Fruit fly (Drosophila melanogaster) whole organism, embryonic: ENCODE data around the gene gdl.

Experiments
- Ada2b ChIP-seq: fragments of 200-800 bp; sonication (Bioruptor generic); IDR thresholded peaks from 2 replicates; pipeline ENCODE4 v1.3.6; 2022; ENCODE audit warnings: missing biosample characterization, missing genetic modification characterization
- B-H2 ChIP-seq: fragments of 200-800 bp; sonication (Bioruptor generic); optimal IDR thresholded peaks from 2 replicates; lab custom pipeline; 2018; ENCODE audit warnings: missing biosample characterization, mild to moderate bottlenecking, missing genetic modification characterization
- CG10321 ChIP-seq: fragments of 200-800 bp; sonication (Bioruptor generic); IDR thresholded peaks from 2 replicates; pipeline ENCODE4 v1.3.6; 2022; ENCODE audit warnings: missing biosample characterization, missing genetic modification characterization
- CG12659 ChIP-seq: fragments of 200-800 bp; sonication (Bioruptor generic); optimal IDR thresholded peaks from 3 replicates; lab custom pipeline; 2017; ENCODE audit warnings: mild to moderate bottlenecking, missing biosample characterization, missing genetic modification reagents, missing genetic modification characterization
- CG14441 ChIP-seq: fragments of 200-800 bp; sonication (Bioruptor generic); IDR thresholded peaks from 2 replicates; pipeline ENCODE4 v1.3.6; 2022; ENCODE audit warnings: missing biosample characterization, missing genetic modification characterization
- CG14710 ChIP-seq: fragments of 200-800 bp; sonication (Bioruptor generic); optimal IDR thresholded peaks from 3 replicates; lab custom pipeline; 2019; ENCODE audit warnings: missing biosample characterization, mild to moderate bottlenecking, missing genetic modification characterization, moderate library complexity
- CG15514 ChIP-seq: fragments of 200-800 bp; sonication (Bioruptor generic); optimal IDR thresholded peaks from 3 replicates; lab custom pipeline; 2017; ENCODE audit warnings: missing biosample characterization, missing genetic modification characterization, mild to moderate bottlenecking, moderate library complexity, missing genetic modification reagents
- CG18619 ChIP-seq: fragments of 200-800 bp; sonication (Bioruptor generic); optimal IDR thresholded peaks from 3 replicates; lab custom pipeline; 2017; ENCODE audit warnings: missing biosample characterization, mild to moderate bottlenecking, missing genetic modification characterization
- CG2678 ChIP-seq: fragments of 200-800 bp; sonication (Bioruptor generic); optimal IDR thresholded peaks from 3 replicates; lab custom pipeline; 2019; ENCODE audit warnings: missing biosample characterization, mild to moderate bottlenecking, missing genetic modification characterization, moderate library complexity
- CG2875 ChIP-seq: fragments of 200-800 bp; sonication (Bioruptor generic); optimal IDR thresholded peaks from 2 replicates; lab custom pipeline; 2017; ENCODE audit warnings: missing biosample characterization, mild to moderate bottlenecking, missing genetic modification characterization, missing genetic modification reagents
- CG33213 ChIP-seq: fragments of 200-800 bp; sonication (Bioruptor generic); optimal IDR thresholded peaks from 3 replicates; lab custom pipeline; 2016; ENCODE audit warnings: missing biosample characterization, missing genetic modification characterization
- CG3407 ChIP-seq: fragments of 200-800 bp; sonication (Bioruptor generic); optimal IDR thresholded peaks from 2 replicates; lab custom pipeline; 2018; ENCODE audit warnings: missing biosample characterization, mild to moderate bottlenecking, missing genetic modification characterization
- CG42726 ChIP-seq: fragments of 200-800 bp; sonication (Bioruptor generic); IDR thresholded peaks from 2 replicates; pipeline ENCODE4 v1.3.6; 2022; ENCODE audit warnings: missing biosample characterization, missing genetic modification characterization; ENCODE audit not compliant: partially characterized antibody
- CG4707 ChIP-seq: fragments of 200-800 bp; sonication (Bioruptor generic); optimal IDR thresholded peaks from 2 replicates; lab custom pipeline; 2018; ENCODE audit warnings: missing biosample characterization, mild to moderate bottlenecking, missing genetic modification characterization, moderate library complexity
- CG6791 ChIP-seq: fragments of 200-800 bp; sonication (Bioruptor generic); IDR thresholded peaks from 3 replicates; pipeline ENCODE4 v1.3.6; 2022; ENCODE audit warnings: missing biosample characterization, missing genetic modification characterization; ENCODE audit not compliant: partially characterized antibody
- CG7745 ChIP-seq: fragments of 200-800 bp; sonication (Bioruptor generic); optimal IDR thresholded peaks from 2 replicates; lab custom pipeline; 2018; ENCODE audit warnings: missing biosample characterization, mild to moderate bottlenecking, missing genetic modification characterization, moderate library complexity
- CG8478 ChIP-seq: fragments of >200 bp; optimal IDR thresholded peaks from 2 replicates; lab custom pipeline; 2018
- CkIIα-i1 ChIP-seq: fragments of 200-800 bp; sonication (Bioruptor generic); IDR thresholded peaks from 2 replicates; pipeline ENCODE4 v1.3.6; 2022; ENCODE audit warnings: missing biosample characterization, missing genetic modification characterization
- Dfd ChIP-seq, 2 experiments: fragments of >200 bp; optimal IDR thresholded peaks; 2 replicates each; lab custom pipeline; 2017; ENCODE audit warnings: missing biosample characterization in 2 of 2, missing genetic modification characterization in 2 of 2
- Dll ChIP-seq: fragments of 200-800 bp; sonication (Bioruptor generic); IDR thresholded peaks from 4 replicates; pipeline ENCODE4 v1.3.6; 2022; ENCODE audit warnings: missing biosample characterization, missing genetic modification characterization; ENCODE audit not compliant: partially characterized antibody
- Ets65A ChIP-seq: fragments of 200-800 bp; sonication (Bioruptor generic); peaks from one replicate; lab custom pipeline; 2016; ENCODE audit warnings: missing biosample characterization, missing genetic modification characterization
- Fer1 ChIP-seq: fragments of 200-800 bp; sonication (Bioruptor generic); optimal IDR thresholded peaks from 2 replicates; lab custom pipeline; 2017; ENCODE audit warnings: missing biosample characterization, mild to moderate bottlenecking, missing genetic modification characterization
- Kr ChIP-seq: fragments of 200-800 bp; sonication (Bioruptor generic); optimal IDR thresholded peaks from 2 replicates; lab custom pipeline; 2017; ENCODE audit warnings: missing biosample characterization, mild to moderate bottlenecking, missing genetic modification characterization
- MESR4 ChIP-seq: fragments of 200-800 bp; sonication (Bioruptor generic); optimal IDR thresholded peaks from 2 replicates; lab custom pipeline; 2018; ENCODE audit warnings: missing biosample characterization, mild to moderate bottlenecking, missing genetic modification characterization, moderate library complexity
- Nf-YA ChIP-seq: fragments of 200-800 bp; sonication (Bioruptor generic); IDR thresholded peaks from 2 replicates; pipeline ENCODE4 v1.3.6; 2022; ENCODE audit warnings: missing biosample characterization, missing genetic modification characterization
- Opbp ChIP-seq: fragments of 200-800 bp; sonication (Bioruptor generic); IDR thresholded peaks from 3 replicates; pipeline ENCODE4 v1.3.6; 2022; ENCODE audit warnings: missing biosample characterization, missing genetic modification characterization; ENCODE audit not compliant: partially characterized antibody
- Sry-β ChIP-seq: fragments of 200-800 bp; sonication (Bioruptor generic); optimal IDR thresholded peaks from 2 replicates; lab custom pipeline; 2018; ENCODE audit warnings: missing biosample characterization, mild to moderate bottlenecking, missing genetic modification characterization, moderate library complexity
- Taf1 ChIP-seq: fragments of 200-800 bp; sonication (Bioruptor generic); IDR thresholded peaks from 2 replicates; pipeline ENCODE4 v1.3.6; 2022; ENCODE audit warnings: missing biosample characterization, missing genetic modification characterization
- br ChIP-seq: fragments of >200 bp; optimal IDR thresholded peaks from 2 replicates; lab custom pipeline; 2017
- chif ChIP-seq, 2 experiments: fragments of 200-800 bp; sonication (Bioruptor generic); optimal IDR thresholded peaks; 3 replicates each; lab custom pipeline; 2016; ENCODE audit warnings: missing biosample characterization in 2 of 2, missing genetic modification characterization in 2 of 2
- chinmo ChIP-seq: fragments of 200-800 bp; sonication (Bioruptor generic); IDR thresholded peaks from 4 replicates; pipeline ENCODE4 v1.3.6; 2022; ENCODE audit warnings: missing biosample characterization, missing genetic modification characterization; ENCODE audit not compliant: partially characterized antibody
- chm ChIP-seq: fragments of 200-800 bp; sonication (Bioruptor generic); IDR thresholded peaks from 2 replicates; pipeline ENCODE4 v1.3.6; 2022; ENCODE audit warnings: missing biosample characterization, missing genetic modification characterization
- ci ChIP-seq: fragments of 200-800 bp; sonication (Bioruptor generic); IDR thresholded peaks from 3 replicates; pipeline ENCODE4 v1.3.6; 2022; ENCODE audit warnings: missing biosample characterization, missing genetic modification characterization
- dmrt11E ChIP-seq: fragments of 200-800 bp; sonication (Bioruptor generic); optimal IDR thresholded peaks from 3 replicates; lab custom pipeline; 2018; ENCODE audit warnings: missing biosample characterization, mild to moderate bottlenecking, missing genetic modification characterization, moderate library complexity
- fd3F ChIP-seq: fragments of 200-800 bp; sonication (Bioruptor generic); optimal IDR thresholded peaks from 2 replicates; lab custom pipeline; 2018; ENCODE audit warnings: missing biosample characterization, mild to moderate bottlenecking, missing genetic modification characterization, moderate library complexity
- gce ChIP-seq: fragments of 200-800 bp; sonication (Bioruptor generic); IDR thresholded peaks from 3 replicates; pipeline ENCODE4 v1.3.6; 2022; ENCODE audit warnings: missing biosample characterization, missing genetic modification characterization
- gfzf ChIP-seq: fragments of 200-800 bp; sonication (Bioruptor generic); optimal IDR thresholded peaks from 2 replicates; lab custom pipeline; 2016; ENCODE audit warnings: missing biosample characterization, mild to moderate bottlenecking, missing genetic modification characterization, moderate library complexity
- ind ChIP-seq: fragments of 200-800 bp; sonication (Bioruptor generic); optimal IDR thresholded peaks from 3 replicates; lab custom pipeline; 2016; ENCODE audit warnings: missing biosample characterization, missing genetic modification characterization
- knrl ChIP-seq: fragments of 200-800 bp; sonication (Bioruptor generic); IDR thresholded peaks from 3 replicates; pipeline ENCODE4 v1.3.6; 2022; ENCODE audit warnings: missing biosample characterization, missing genetic modification characterization; ENCODE audit not compliant: partially characterized antibody
- mirr ChIP-seq: fragments of 200-800 bp; sonication (Bioruptor generic); optimal IDR thresholded peaks from 3 replicates; lab custom pipeline; 2018; ENCODE audit warnings: missing biosample characterization, mild to moderate bottlenecking, missing genetic modification characterization
- phol ChIP-seq: fragments of 200-800 bp; sonication (Bioruptor generic); optimal IDR thresholded peaks from 3 replicates; lab custom pipeline; 2018; ENCODE audit warnings: missing biosample characterization, mild to moderate bottlenecking, missing genetic modification characterization, moderate library complexity
- pum ChIP-seq: fragments of 200-800 bp; sonication (Bioruptor generic); optimal IDR thresholded peaks from 2 replicates; lab custom pipeline; 2016; ENCODE audit warnings: missing biosample characterization, missing genetic modification characterization
- pzg ChIP-seq: fragments of 200-800 bp; sonication (Bioruptor generic); optimal IDR thresholded peaks from 3 replicates; lab custom pipeline; 2018; ENCODE audit warnings: missing biosample characterization, mild to moderate bottlenecking, missing genetic modification characterization, moderate library complexity
- run ChIP-seq: fragments of 200-800 bp; sonication (Bioruptor generic); optimal IDR thresholded peaks from 3 replicates; lab custom pipeline; 2018; ENCODE audit warnings: missing biosample characterization, mild to moderate bottlenecking, missing genetic modification characterization
- schlank ChIP-seq: fragments of 200-800 bp; sonication (Bioruptor generic); optimal IDR thresholded peaks from 2 replicates; lab custom pipeline; 2018; ENCODE audit warnings: missing biosample characterization, mild to moderate bottlenecking, missing genetic modification characterization
- sd ChIP-seq: fragments of 200-800 bp; sonication (Bioruptor generic); optimal IDR thresholded peaks from 3 replicates; lab custom pipeline; 2018; ENCODE audit warnings: missing biosample characterization, mild to moderate bottlenecking, missing genetic modification characterization, moderate library complexity
- sens ChIP-seq: fragments of 200-800 bp; sonication (Bioruptor generic); peaks from one replicate; lab custom pipeline; 2016; ENCODE audit warnings: missing biosample characterization, missing genetic modification characterization
- stwl ChIP-seq: fragments of 200-800 bp; sonication (Bioruptor generic); optimal IDR thresholded peaks from 3 replicates; lab custom pipeline; 2018; ENCODE audit warnings: missing biosample characterization, mild to moderate bottlenecking, missing genetic modification characterization, moderate library complexity
- zen ChIP-seq: fragments of 200-800 bp; sonication (Bioruptor generic); optimal IDR thresholded peaks from 3 replicates; lab custom pipeline; 2018; ENCODE audit warnings: missing biosample characterization, mild to moderate bottlenecking, missing genetic modification characterization, moderate library complexity

gdl gene

dm6 chr3L:15498745-15499144 lies 10.5 kb upstream of the gdl start, which contains the start of gene CG7275 (continued):
- TF ChIP-seq phol: peak; percentile 33
- TF ChIP-seq Opbp (GFP tag; lab: Robert Waterston, UW): peak; percentile 65; the same call in 2 of the 3 replicates
- peak; percentile 26 for TF ChIP-seq gfzf (GFP tag; lab: Kevin White, UChicago)
- TF ChIP-seq mirr (GFP tag; lab: Kevin White, UChicago): peak; percentile 34
- peak; percentile 18 for TF ChIP-seq B-H2 (GFP tag; lab: Kevin White, UChicago)
- TF ChIP-seq chm (GFP tag; lab: Robert Waterston, UW): no peak
- TF ChIP-seq run: no peak
- peak; percentile 92 for TF ChIP-seq stwl (tag; lab: Kevin White, UChicago)
- TF ChIP-seq CG42726 (GFP tag; lab: Robert Waterston, UW): 0 out of 2 replicates have a peak, but pooled peaks have one; percentile 28
- peak; percentile 57 for TF ChIP-seq CG15514 (GFP tag; lab: Kevin White, UChicago)
- peak; percentile 54 for TF ChIP-seq MESR4 (GFP tag; lab: Kevin White, UChicago)
- TF ChIP-seq knrl: peak; percentile 46; the same call in 2 of the 3 replicates
- TF ChIP-seq CkIIα-i1 (GFP tag; lab: Robert Waterston, UW): no peak
- peak; percentile 3 for TF ChIP-seq CG2875 (GFP tag; lab: Kevin White, UChicago)
- peak; percentile 48 for TF ChIP-seq CG12659 (GFP tag; lab: Kevin White, UChicago)
- TF ChIP-seq chinmo (GFP tag; lab: Robert Waterston, UW): no peak
- peak; percentile 57; the same call in 1 of the 3 replicates for TF ChIP-seq CG6791
- TF ChIP-seq sens (GFP tag; lab: Kevin White, UChicago): peak; percentile 43
- no peak for TF ChIP-seq CG2678 (tag; lab: Kevin White, UChicago)
- peak; percentile 44; the same call in 1 of the 4 replicates for TF ChIP-seq Dll
- peak; percentile 15 for TF ChIP-seq CG33213 (GFP tag; lab: Kevin White, UChicago)
- peak; percentile 100 for TF ChIP-seq CG14710 (tag; lab: Kevin White, UChicago)
- peak; percentile 92 for TF ChIP-seq pzg (GFP tag; lab: Kevin White, UChicago)

dm6 chr3L:15500813-15501645 lies 8.2 kb upstream of the gdl start, which contains the start of gene CG7272:
CG7272 (plus strand) TSS chr3L:15500938.
- TF ChIP-seq Ets65A (GFP tag; lab: Kevin White, UChicago) (no peak), Taf1 (no peak), Kr (no peak), Fer1 (GFP tag; lab: Kevin White, UChicago) (no peak), Dfd (GFP tag; optimal IDR thresholded peaks at IDR 0.05; lab: Kevin White, UChicago) (no peak), ind (GFP tag; lab: Kevin White, UChicago) (no peak), CG7745 (no peak), schlank (no peak), CG14441 (GFP tag; lab: Robert Waterston, UW) (no peak), CG3407 (no peak), sd (tag; lab: Kevin White, UChicago) (peak; percentile 36), dmrt11E (tag; lab: Kevin White, UChicago) (no peak), Sry-β (GFP tag; lab: Kevin White, UChicago) (no peak), ci (peak; percentile 30; the same call in 1 of the 3 replicates), gce (GFP tag; lab: Robert Waterston, UW) (0 out of 3 replicates have a peak, but pooled peaks have one; percentile 41), chif (GFP tag; optimal IDR thresholded peaks at IDR 0.05; lab: Kevin White, UChicago) (no peak), Ada2b (GFP tag; lab: Robert Waterston, UW) (no peak), fd3F (GFP tag; lab: Kevin White, UChicago) (no peak), pum (GFP tag; lab: Kevin White, UChicago) (no peak), CG8478 (lab: Kevin White, UChicago) (no peak), CG18619 (no peak), Nf-YA (GFP tag; lab: Robert Waterston, UW) (no peak), br (lab: Kevin White, UChicago) (no peak), CG10321 (GFP tag; lab: Robert Waterston, UW) (no peak), CG4707 (GFP tag; lab: Kevin White, UChicago) (no peak), zen (no peak)
